Worm (Caenorhabditis elegans) whole organism, late embryonic: ENCODE results near the gene rde-8.

Source experiments
- F13H6.1 ChIP-seq: sonication (generic microtip); optimal IDR thresholded peaks from 2 replicates; lab custom pipeline; 2016; ENCODE audit warnings: missing genetic modification characterization, missing compliant biosample characterization
- T23F11.4 ChIP-seq: fragments of 200-800 bp; sonication (Bioruptor generic); optimal IDR thresholded peaks from 2 replicates; lab custom pipeline; 2018; ENCODE audit warnings: mild to moderate bottlenecking, missing genetic modification characterization, missing compliant biosample characterization
- ceh-19 ChIP-seq: fragments of 200-800 bp; sonication (Bioruptor generic); optimal IDR thresholded peaks from 2 replicates; lab custom pipeline; 2018; ENCODE audit warnings: mild to moderate bottlenecking, missing genetic modification characterization, missing compliant biosample characterization
- ceh-34 ChIP-seq: sonication (generic microtip); optimal IDR thresholded peaks from 2 replicates; lab custom pipeline; 2016; ENCODE audit warnings: mild to moderate bottlenecking, missing genetic modification characterization, missing compliant biosample characterization
- ceh-9 ChIP-seq: sonication (generic microtip); optimal IDR thresholded peaks from 2 replicates; lab custom pipeline; 2016; ENCODE audit warnings: mild to moderate bottlenecking, missing genetic modification characterization, inconsistent platforms, missing compliant biosample characterization
- fkh-6 ChIP-seq: sonication (generic microtip); optimal IDR thresholded peaks from 2 replicates; lab custom pipeline; 2016; ENCODE audit warnings: missing genetic modification characterization, missing compliant biosample characterization
- gmeb-2 ChIP-seq: sonication (generic microtip); optimal IDR thresholded peaks from 2 replicates; lab custom pipeline; 2016; ENCODE audit warnings: missing genetic modification characterization, inconsistent platforms, missing compliant biosample characterization
- nfya-1 ChIP-seq: sonication (generic microtip); optimal IDR thresholded peaks from 2 replicates; lab custom pipeline; 2017; ENCODE audit warnings: missing genetic modification characterization, mild to moderate bottlenecking, missing compliant biosample characterization, antibody characterized with exemption, moderate library complexity
- nhr-11 ChIP-seq: fragments of 150-350 bp; optimal IDR thresholded peaks from 2 replicates; lab custom pipeline; 2014; ENCODE audit warnings: missing biosample characterization, missing genetic modification characterization
- pax-1 ChIP-seq: fragments of 150-350 bp; optimal IDR thresholded peaks from 2 replicates; lab custom pipeline; 2014; ENCODE audit warnings: missing biosample characterization, missing genetic modification characterization
- pha-4 ChIP-seq: fragments of 150-350 bp; optimal IDR thresholded peaks from 2 replicates; lab custom pipeline; 2018; ENCODE audit warnings: missing biosample characterization, missing genetic modification reagents, missing genetic modification characterization
- tbx-2 ChIP-seq: sonication (generic microtip); optimal IDR thresholded peaks from 2 replicates; lab custom pipeline; 2016; ENCODE audit warnings: missing genetic modification characterization, missing compliant biosample characterization
- zip-5 ChIP-seq: sonication (generic microtip); optimal IDR thresholded peaks from 2 replicates; lab custom pipeline; 2016; ENCODE audit warnings: missing genetic modification characterization, missing compliant biosample characterization
- ztf-16 ChIP-seq: sonication (generic microtip); optimal IDR thresholded peaks from 2 replicates; lab custom pipeline; 2017; ENCODE audit warnings: missing genetic modification characterization, missing compliant biosample characterization

ce11 chrIV:7065022-7065421 lies 38.0 kb downstream of the rde-8 start, which contains the start of gene Y43B11AL.1:
- TF ChIP-seq pha-4 (tag; lab: Kevin White, UChicago): no peak
- no peak for TF ChIP-seq nfya-1 (tag; lab: Kevin White, UChicago)
- no peak for TF ChIP-seq ceh-9
- TF ChIP-seq zip-5: no peak
- TF ChIP-seq tbx-2: no peak
- no peak for TF ChIP-seq pax-1 (tag; lab: Kevin White, UChicago)
- TF ChIP-seq gmeb-2 (tag; lab: Kevin White, UChicago): no peak
- TF ChIP-seq ceh-19: no peak
- TF ChIP-seq ceh-34 (tag; lab: Kevin White, UChicago): no peak
- TF ChIP-seq fkh-6: no peak
- TF ChIP-seq T23F11.4 (GFP tag; lab: Kevin White, UChicago): no peak
- TF ChIP-seq F13H6.1 (tag; lab: Kevin White, UChicago): no peak
- no peak for TF ChIP-seq ztf-16
- TF ChIP-seq nhr-11: no peak
